Worm (Caenorhabditis elegans) whole organism, L1 larva: Measurements from ENCODE around the gene nhr-107.

Experiments used
- ama-1 ChIP-seq: fragments of 150-350 bp; optimal IDR thresholded peaks from 2 replicates; lab custom pipeline; 2014
- elt-2 ChIP-seq: sonication (generic microtip); optimal IDR thresholded peaks from 2 replicates; lab custom pipeline; 2016; ENCODE audit warnings: missing genetic modification characterization, mild to moderate bottlenecking, inconsistent platforms, missing compliant biosample characterization, missing genetic modification reagents
- grh-1 ChIP-seq: fragments of 200-800 bp; sonication (Bioruptor generic); IDR thresholded peaks from 2 replicates; pipeline ENCODE4 v1.3.6; 2022; ENCODE audit warnings: missing genetic modification reagents, missing genetic modification characterization, missing compliant biosample characterization
- hlh-4 ChIP-seq: sonication (generic microtip); optimal IDR thresholded peaks from 2 replicates; lab custom pipeline; 2016; ENCODE audit warnings: mild to moderate bottlenecking, missing genetic modification characterization, missing compliant biosample characterization
- lin-15B ChIP-seq: fragments of 150-350 bp; sonication (generic microtip); optimal IDR thresholded peaks from 3 replicates; lab custom pipeline; 2014; ENCODE audit warnings: missing biosample characterization, missing genetic modification characterization
- lsy-2 ChIP-seq, 2 experiments: fragments of 150-350 bp; optimal IDR thresholded peaks; 2 replicates each; lab custom pipeline; 2014; ENCODE audit warnings: missing biosample characterization in 2 of 2, missing genetic modification characterization in 2 of 2
- nhr-85 ChIP-seq: sonication (generic microtip); peaks from one replicate; lab custom pipeline; 2016; ENCODE audit warnings: missing genetic modification characterization, inconsistent platforms, missing compliant biosample characterization
- pqm-1 ChIP-seq: sonication (generic microtip); optimal IDR thresholded peaks from 3 replicates; lab custom pipeline; 2017; ENCODE audit warnings: missing biosample characterization, missing genetic modification characterization
- sox-4 ChIP-seq: sonication (generic microtip); optimal IDR thresholded peaks from 2 replicates; lab custom pipeline; 2016; ENCODE audit warnings: missing genetic modification characterization, missing compliant biosample characterization
- unc-130 ChIP-seq: fragments of 150-350 bp; optimal IDR thresholded peaks from 2 replicates; lab custom pipeline; 2017; ENCODE audit warnings: missing biosample characterization, missing genetic modification characterization, inconsistent platforms
- ztf-11 ChIP-seq, 2 experiments: sonication (generic microtip); optimal IDR thresholded peaks; 2 replicates each; lab custom pipeline; 2016 to 2017; ENCODE audit warnings: missing genetic modification characterization in 2 of 2, missing biosample characterization in 1 of 2, missing compliant biosample characterization in 1 of 2

- TF ChIP-seq grh-1 (GFP tag; lab: Robert Waterston, UW) (no peak), ama-1 (no peak), unc-130 (no peak), sox-4 (tag; lab: Kevin White, UChicago) (no peak), lsy-2 (tag; optimal IDR thresholded peaks at IDR 0.05; lab: Kevin White, UChicago) (no peak), lin-15B (tag; lab: Kevin White, UChicago) (no peak), pqm-1 (tag; lab: Kevin White, UChicago) (no peak), hlh-4 (no peak), ztf-11 (tag; optimal IDR thresholded peaks at IDR 0.05; lab: Kevin White, UChicago) (no peak), nhr-85 (tag; lab: Kevin White, UChicago) (no peak), elt-2 (tag; lab: Kevin White, UChicago) (no peak)
These were observed 39.6 kb upstream of the nhr-107 start, which contains the start of gene twk-11 for ce11 chrV:7036475-7036874.
